Worm (Caenorhabditis elegans): ENCODE measurements around the gene gei-6.
A peak's percentile ranks its signal among the peaks of the same experiment; 100 is the strongest.

Gene gei-6

ce11 chrV:7196498-7196966, 34.1 kb downstream of the gei-6 start, which contains the start of gene F09G2.2 (continued):
- TF ChIP-seq ceh-82 (tag; optimal IDR thresholded peaks at IDR 0.05): no peak
- TF ChIP-seq lin-13 (GFP tag; optimal IDR thresholded peaks at IDR 0.05): peak; percentile 90
- TF ChIP-seq fkh-10 (GFP tag; optimal IDR thresholded peaks at IDR 0.05): peak; percentile 70
- no peak for TF ChIP-seq lim-7 (GFP tag; IDR thresholded peaks at IDR 0.05)
- peak; percentile 46 for TF ChIP-seq spr-3 (GFP tag; optimal IDR thresholded peaks at IDR 0.05)
- TF ChIP-seq nhr-76 (tag; optimal IDR thresholded peaks at IDR 0.05): no peak
- peak; percentile 76 for TF ChIP-seq jun-1 (tag; optimal IDR thresholded peaks at IDR 0.05)
- TF ChIP-seq ztf-7 (tag; optimal IDR thresholded peaks at IDR 0.05): peak; percentile 41
- peak; percentile 94 for TF ChIP-seq hlh-11 (tag; optimal IDR thresholded peaks at IDR 0.05)
- no peak for TF ChIP-seq Y75B8A.6 (GFP tag; IDR thresholded peaks at IDR 0.05)
- TF ChIP-seq dpl-1 (GFP tag; optimal IDR thresholded peaks at IDR 0.05): peak; percentile 94
- peak; percentile 53; the same call in 1 of the 2 replicates for TF ChIP-seq snpc-1.2 (GFP tag; IDR thresholded peaks at IDR 0.05)

ce11 chrV:7196037-7196436, 34.6 kb downstream of the gei-6 start, which contains the start of gene attf-2:
Gene attf-2, minus strand, starts transcription at chrV:7196137.
- TF ChIP-seq Y5F2A.4 (GFP tag; optimal IDR thresholded peaks at IDR 0.05) (no peak), ZK337.2 (GFP tag; IDR thresholded peaks at IDR 0.05) (no peak), daf-19 (GFP tag; conservative IDR thresholded peaks at IDR 0.05) (no peak), dmd-6 (GFP tag; IDR thresholded peaks at IDR 0.05) (no peak), egl-27 (tag; optimal IDR thresholded peaks at IDR 0.05) (no peak), tra-1 (GFP tag; IDR thresholded peaks at IDR 0.05) (no peak), nhr-77 (tag; optimal IDR thresholded peaks at IDR 0.05) (no peak), nhr-11 (tag; optimal IDR thresholded peaks at IDR 0.05) (no peak), D1046.2 (GFP tag; IDR thresholded peaks at IDR 0.05) (no peak), madf-9 (GFP tag; conservative IDR thresholded peaks at IDR 0.05) (no peak)

- TF ChIP-seq nhr-48 (tag; optimal IDR thresholded peaks at IDR 0.05): no peak
- peak; percentile 64 for TF ChIP-seq set-16 (GFP tag; IDR thresholded peaks at IDR 0.05)
- no peak for TF ChIP-seq lin-39 (tag; optimal IDR thresholded peaks at IDR 0.05)
- TF ChIP-seq ceh-44 (GFP tag; IDR thresholded peaks at IDR 0.05): no peak
- no peak for TF ChIP-seq fos-1 (tag; optimal IDR thresholded peaks at IDR 0.05)
These were observed 35.8 kb downstream of the gei-6 start for ce11 chrV:7194818-7195217.

ce11 chrV:7193562-7193961, 37.1 kb downstream of the gei-6 start, which contains the start of gene F09G2.8:
Gene F09G2.8, minus strand, starts transcription at chrV:7193662.
- TF ChIP-seq madf-5 (GFP tag; IDR thresholded peaks at IDR 0.05): no peak
- no peak for TF ChIP-seq madf-9 (GFP tag; conservative IDR thresholded peaks at IDR 0.05)
- no peak for TF ChIP-seq nhr-10 (tag; optimal IDR thresholded peaks at IDR 0.05)
- no peak for TF ChIP-seq fkh-10 (GFP tag; optimal IDR thresholded peaks at IDR 0.05)
- TF ChIP-seq zag-1 (tag; optimal IDR thresholded peaks at IDR 0.05): no peak
- no peak for TF ChIP-seq egl-43 (GFP tag; IDR thresholded peaks at IDR 0.05)
- TF ChIP-seq Y75B8A.6 (GFP tag; IDR thresholded peaks at IDR 0.05): no peak
- no peak for TF ChIP-seq lin-15B (tag; optimal IDR thresholded peaks at IDR 0.05)
- no peak for TF ChIP-seq R02D3.7 (tag; optimal IDR thresholded peaks at IDR 0.05)
- no peak for TF ChIP-seq daf-16 (GFP tag; optimal IDR thresholded peaks at IDR 0.05)
- no peak for TF ChIP-seq daf-16 (tag; optimal IDR thresholded peaks at IDR 0.05)
- TF ChIP-seq ceh-44 (GFP tag; IDR thresholded peaks at IDR 0.05): no peak
- no peak for TF ChIP-seq spr-1 (tag; optimal IDR thresholded peaks at IDR 0.05)
- no peak for TF ChIP-seq Y48G9A.11 (GFP tag; IDR thresholded peaks at IDR 0.05)
- no peak for TF ChIP-seq php-3 (GFP tag; IDR thresholded peaks at IDR 0.05)
- TF ChIP-seq pha-4 (GFP tag; IDR thresholded peaks at IDR 0.05): no peak
- TF ChIP-seq pha-4 (tag; optimal IDR thresholded peaks at IDR 0.05): no peak
- no peak for TF ChIP-seq lin-13 (GFP tag; optimal IDR thresholded peaks at IDR 0.05)

Data from whole organism, L4 larva.